Fruit fly (Drosophila melanogaster): ENCODE measurements around the gene CG13005.
A peak's percentile ranks its signal among the peaks of the same experiment; 100 is the strongest.

Gene CG13005

dm6 chrX:16803299-16803698 lies at the start of gene CG13005, which contains the start of gene Rai1 (continued):
- peak; percentile 95 for TF ChIP-seq ftz-f1 (GFP tag; optimal IDR thresholded peaks at IDR 0.05)
- peak; percentile 50 for TF ChIP-seq CG15514 (GFP tag; optimal IDR thresholded peaks at IDR 0.05)
- TF ChIP-seq CG18011 (GFP tag; optimal IDR thresholded peaks at IDR 0.05), result no peak
- no peak for TF ChIP-seq Ssrp (tag; optimal IDR thresholded peaks at IDR 0.05)
- no peak for TF ChIP-seq Dbx (GFP tag; IDR thresholded peaks at IDR 0.05)
- no peak for TF ChIP-seq kay (GFP tag; optimal IDR thresholded peaks at IDR 0.05)
- no peak for TF ChIP-seq CG6683 (GFP tag; optimal IDR thresholded peaks at IDR 0.05)
- peak; percentile 88 for TF ChIP-seq Sry-δ (GFP tag; optimal IDR thresholded peaks at IDR 0.05)
- TF ChIP-seq CG9932 (GFP tag; IDR thresholded peaks at IDR 0.05), result no peak
- TF ChIP-seq CG4424 (GFP tag; optimal IDR thresholded peaks at IDR 0.05), result no peak
- TF ChIP-seq gcm2 (GFP tag; optimal IDR thresholded peaks at IDR 0.05), result no peak
- peak; percentile 59; the same call in 2 of the 3 replicates for TF ChIP-seq CG7963 (GFP tag; IDR thresholded peaks at IDR 0.05; ENCODE audit: partially characterized antibody)
- no peak for TF ChIP-seq ATbp (GFP tag; optimal IDR thresholded peaks at IDR 0.05)
- no peak for TF ChIP-seq sc (optimal IDR thresholded peaks at IDR 0.05)
- TF ChIP-seq sc (GFP tag; optimal IDR thresholded peaks at IDR 0.05), result no peak
- no peak for TF ChIP-seq peb (GFP tag; IDR thresholded peaks at IDR 0.05)
- TF ChIP-seq CG2129 (GFP tag; IDR thresholded peaks at IDR 0.05; ENCODE audit: partially characterized antibody), result peak; percentile 79
- TF ChIP-seq CG30020 (tag; optimal IDR thresholded peaks at IDR 0.05), result no peak
- peak; percentile 47 for TF ChIP-seq CoRest (tag; optimal IDR thresholded peaks at IDR 0.05)
- TF ChIP-seq nerfin-2 (GFP tag; IDR thresholded peaks at IDR 0.05; ENCODE audit: partially characterized antibody), result peak; percentile 72
- peak; percentile 76 for TF ChIP-seq hb (GFP tag; IDR thresholded peaks at IDR 0.05; ENCODE audit: partially characterized antibody)
- TF ChIP-seq CG8290 (GFP tag; optimal IDR thresholded peaks at IDR 0.05), result peak; percentile 43
- peak in 1 of 2 experiments; percentile 31 for TF ChIP-seq CG8290 (tag; optimal IDR thresholded peaks at IDR 0.05)
- TF ChIP-seq CG10979 (tag; optimal IDR thresholded peaks at IDR 0.05), result no peak
- no peak for TF ChIP-seq CG9215 (GFP tag; IDR thresholded peaks at IDR 0.05)
- TF ChIP-seq ci (GFP tag; IDR thresholded peaks at IDR 0.05), result no peak
- peak; percentile 76; the same call in 1 of the 4 replicates for TF ChIP-seq chinmo (GFP tag; IDR thresholded peaks at IDR 0.05; ENCODE audit: partially characterized antibody)
- TF ChIP-seq wek (GFP tag; optimal IDR thresholded peaks at IDR 0.05), result no peak
- no peak for TF ChIP-seq Usf (GFP tag; optimal IDR thresholded peaks at IDR 0.05)
- no peak for TF ChIP-seq Gsc (GFP tag; IDR thresholded peaks at IDR 0.05)
- TF ChIP-seq CkIIα-i1 (GFP tag; IDR thresholded peaks at IDR 0.05), result 0 out of 2 replicates have a peak, but pooled peaks have one; percentile 62
- peak; percentile 63 for TF ChIP-seq Med (GFP tag)
- TF ChIP-seq klu (GFP tag; IDR thresholded peaks at IDR 0.05), result no peak
- peak; percentile 89 for TF ChIP-seq Dll (GFP tag; IDR thresholded peaks at IDR 0.05; ENCODE audit: partially characterized antibody)
- no peak for TF ChIP-seq otp (GFP tag; IDR thresholded peaks at IDR 0.05)
- TF ChIP-seq nmo (GFP tag; optimal IDR thresholded peaks at IDR 0.05), result peak; percentile 4
- TF ChIP-seq CG16813 (GFP tag; IDR thresholded peaks at IDR 0.05; ENCODE audit: partially characterized antibody), result peak; percentile 80
- TF ChIP-seq CG3407 (GFP tag; optimal IDR thresholded peaks at IDR 0.05), result no peak
- TF ChIP-seq CG13624 (GFP tag; optimal IDR thresholded peaks at IDR 0.05), result peak; percentile 53
- TF ChIP-seq CG34224 (GFP tag; IDR thresholded peaks at IDR 0.05; ENCODE audit: partially characterized antibody), result peak; percentile 79
- TF ChIP-seq CG17385 (GFP tag; optimal IDR thresholded peaks at IDR 0.05), result no peak
- TF ChIP-seq dan (GFP tag; IDR thresholded peaks at IDR 0.05), result no peak
- no peak for TF ChIP-seq CG2712 (tag; optimal IDR thresholded peaks at IDR 0.05)

All from whole organism, embryonic.